Worm (Caenorhabditis elegans) whole organism, mixed stage, embryonic: ENCODE measurements around the gene C14C6.13.

Source experiments
- mep-1 ChIP-seq: fragments of 150-350 bp; optimal IDR thresholded peaks from 2 replicates; lab custom pipeline; 2017; ENCODE audit warnings: missing biosample characterization, missing genetic modification reagents, missing genetic modification characterization, inconsistent platforms
- nhr-237 ChIP-seq: fragments of 150-350 bp; optimal IDR thresholded peaks from 2 replicates; lab custom pipeline; 2014; ENCODE audit warnings: missing biosample characterization, missing genetic modification characterization
- pha-4 ChIP-seq: fragments of 150-350 bp; optimal IDR thresholded peaks from 2 replicates; lab custom pipeline; 2018; ENCODE audit warnings: missing biosample characterization, missing genetic modification reagents, missing genetic modification characterization

- TF ChIP-seq nhr-237 (tag; lab: Kevin White, UChicago) (no peak), pha-4 (no peak), mep-1 (tag; lab: Kevin White, UChicago) (no peak)
These were observed 7.1 kb upstream of the C14C6.13 start, which contains the start of gene nstp-7 for ce11 chrV:581616-582015.
